Fruit fly (Drosophila melanogaster) whole organism: ENCODE results near the gene CG7320.

Experiments used
- Dll ChIP-seq: fragments of >200 bp; optimal IDR thresholded peaks from 2 replicates; lab custom pipeline; 2017
- psq ChIP-seq: fragments of >200 bp; optimal IDR thresholded peaks from 2 replicates; lab custom pipeline; 2017
- usp ChIP-seq: fragments of >200 bp; optimal IDR thresholded peaks from 2 replicates; lab custom pipeline; 2017; ENCODE audit warnings: missing biosample characterization, missing genetic modification characterization, mixed read lengths

DNA sequence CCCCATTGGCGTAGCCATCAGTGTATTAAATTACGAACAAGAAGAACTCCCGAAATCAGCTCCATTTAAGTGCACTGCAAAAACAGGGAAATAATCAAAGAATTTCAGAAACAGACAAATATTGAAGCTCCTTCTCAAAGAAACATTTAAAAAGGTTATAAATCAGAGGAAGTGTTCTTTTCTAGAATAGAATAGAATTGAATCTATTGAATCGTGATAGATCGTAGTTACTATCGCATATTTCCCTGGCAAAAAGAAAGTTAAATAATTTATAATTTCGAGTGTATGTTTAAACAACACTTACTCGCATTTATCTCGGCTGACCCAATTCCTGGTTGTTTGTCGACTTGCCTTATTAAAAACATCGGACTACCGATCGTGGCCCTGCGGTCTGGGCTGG, 2.5 kb upstream of the CG7320 start:
- TF ChIP-seq usp (GFP tag; lab: Kevin White, UChicago), result no peak
- TF ChIP-seq psq (lab: Kevin White, UChicago), result no peak
- no peak for TF ChIP-seq Dll (lab: Kevin White, UChicago)
